Worm (Caenorhabditis elegans): ENCODE measurements around the gene T07A9.14.

The T07A9.14 gene

ce11 chrIV:428869-429268 is 42.4 kb downstream of the T07A9.14 start, which contains the start of gene Y66H1A.5 (continued):
- TF ChIP-seq aly-2 (tag; optimal IDR thresholded peaks at IDR 0.05) (no peak), lin-1 (GFP tag; IDR thresholded peaks at IDR 0.05) (no peak), nhr-48 (tag; optimal IDR thresholded peaks at IDR 0.05) (no peak), dve-1 (tag; optimal IDR thresholded peaks at IDR 0.05; ENCODE audit: insufficient read depth) (peak; percentile 66), zip-11 (GFP tag; IDR thresholded peaks at IDR 0.05) (no peak), mep-1 (tag; optimal IDR thresholded peaks at IDR 0.05) (peak; percentile 10), pqm-1 (tag; optimal IDR thresholded peaks at IDR 0.05) (peak; percentile 74), gei-8 (GFP tag; optimal IDR thresholded peaks at IDR 0.05) (no peak), dmd-6 (GFP tag; IDR thresholded peaks at IDR 0.05) (peak; percentile 31; the same call in 1 of the 2 replicates), hmg-1.1 (GFP tag; IDR thresholded peaks at IDR 0.05) (no peak), ZK546.5 (tag; optimal IDR thresholded peaks at IDR 0.05) (no peak), daf-19 (GFP tag; conservative IDR thresholded peaks at IDR 0.05) (no peak), cey-2 (tag; optimal IDR thresholded peaks at IDR 0.05; ENCODE audit: borderline replicate concordance, insufficient read depth) (no peak), hif-1 (tag; optimal IDR thresholded peaks at IDR 0.05) (peak in 1 of 2 experiments; percentile 60), zip-2 (tag; optimal IDR thresholded peaks at IDR 0.05) (no peak), ceh-82 (tag; optimal IDR thresholded peaks at IDR 0.05) (no peak), pha-4 (GFP tag; IDR thresholded peaks at IDR 0.05) (no peak), pha-4 (tag; optimal IDR thresholded peaks at IDR 0.05) (no peak), nhr-10 (tag; optimal IDR thresholded peaks at IDR 0.05) (peak; percentile 41), nhr-77 (tag; optimal IDR thresholded peaks at IDR 0.05) (peak; percentile 89)
